Worm (Caenorhabditis elegans) whole organism, midembryonic: ENCODE results near the gene srx-43.

ENCODE experiments used
- T22C8.4 ChIP-seq: fragments of 200-800 bp; sonication (Bioruptor generic); IDR thresholded peaks from 2 replicates; pipeline ENCODE4 v1.3.6; 2022; ENCODE audit warnings: missing genetic modification characterization, missing compliant biosample characterization
- cog-1 ChIP-seq: sonication (generic microtip); optimal IDR thresholded peaks from 2 replicates; lab custom pipeline; 2016; ENCODE audit warnings: missing genetic modification characterization, missing compliant biosample characterization
- flt-1 ChIP-seq: fragments of 200-800 bp; sonication (Bioruptor generic); IDR thresholded peaks from 2 replicates; pipeline ENCODE4 v1.3.6; 2022; ENCODE audit warnings: missing genetic modification characterization, missing compliant biosample characterization
- klf-2 ChIP-seq: fragments of 200-800 bp; sonication (Bioruptor generic); conservative IDR thresholded peaks from 2 replicates; pipeline ENCODE4 v1.3.6; 2022; ENCODE audit warnings: missing genetic modification reagents, missing genetic modification characterization, missing compliant biosample characterization
- med-1 ChIP-seq: sonication (generic microtip); optimal IDR thresholded peaks from 2 replicates; lab custom pipeline; 2017; ENCODE audit warnings: missing genetic modification characterization, mild to moderate bottlenecking, missing compliant biosample characterization, antibody characterized with exemption, missing genetic modification reagents; ENCODE audit not compliant: insufficient read depth
- ref-1 ChIP-seq: fragments of 200-800 bp; sonication (Bioruptor generic); conservative IDR thresholded peaks from 2 replicates; pipeline ENCODE4 v1.3.6; 2022; ENCODE audit warnings: missing genetic modification reagents, missing genetic modification characterization, missing compliant biosample characterization
- tab-1 ChIP-seq: fragments of 200-800 bp; sonication (Bioruptor generic); IDR thresholded peaks from 2 replicates; pipeline ENCODE4 v1.3.6; 2022; ENCODE audit warnings: missing genetic modification characterization, missing compliant biosample characterization
- ztf-23 ChIP-seq: fragments of 200-800 bp; sonication (Bioruptor generic); IDR thresholded peaks from 2 replicates; pipeline ENCODE4 v1.3.6; 2022; ENCODE audit warnings: missing genetic modification reagents, missing genetic modification characterization, missing compliant biosample characterization
- ztf-29 ChIP-seq: fragments of 200-800 bp; sonication (Bioruptor generic); IDR thresholded peaks from 2 replicates; pipeline ENCODE4 v1.3.6; 2022; ENCODE audit warnings: missing genetic modification reagents, missing genetic modification characterization, missing compliant biosample characterization

DNA sequence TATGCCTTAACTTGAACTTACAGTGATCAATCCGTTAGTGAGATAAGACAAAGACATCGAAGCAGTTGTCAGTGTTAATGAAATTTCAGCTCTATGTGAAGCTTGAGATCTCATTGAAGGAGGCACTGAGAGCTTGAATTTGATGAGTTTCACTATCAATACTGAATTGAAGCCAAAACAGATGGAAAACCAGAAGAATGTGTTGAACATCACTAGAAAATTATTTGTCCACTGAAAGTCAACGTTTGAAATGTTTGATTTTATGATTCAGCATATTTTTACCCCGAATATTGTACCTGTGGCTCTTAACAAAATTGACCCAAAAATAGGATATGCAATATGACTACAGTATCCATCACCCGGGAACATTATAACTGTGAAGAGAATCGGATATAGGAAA is 47.0 kb upstream of the srx-43 start:
- no peak for TF ChIP-seq ztf-23 (GFP tag; lab: Robert Waterston, UW)
- TF ChIP-seq med-1 = no peak
- no peak for TF ChIP-seq ztf-29 (GFP tag; lab: Robert Waterston, UW)
- TF ChIP-seq cog-1 = no peak
- TF ChIP-seq T22C8.4 (GFP tag; lab: Robert Waterston, UW) = no peak
- no peak for TF ChIP-seq tab-1 (GFP tag; lab: Robert Waterston, UW)
- no peak for TF ChIP-seq flt-1 (GFP tag; lab: Robert Waterston, UW)
- TF ChIP-seq ref-1 (GFP tag; lab: Robert Waterston, UW) = no peak
- TF ChIP-seq klf-2 = no peak
